Fruit fly (Drosophila melanogaster): Measurements from ENCODE around the gene CG16762.

CG16762 gene

dm6 chr3L:2486493-2486892 lies 11.1 kb upstream of the CG16762 start (continued):
- TF ChIP-seq croc (GFP tag; conservative IDR thresholded peaks at IDR 0.05) = no peak
- TF ChIP-seq CG9932 (GFP tag; IDR thresholded peaks at IDR 0.05) = no peak
- TF ChIP-seq CG8388 (GFP tag; optimal IDR thresholded peaks at IDR 0.05) = no peak
- no peak for TF ChIP-seq chm (GFP tag; IDR thresholded peaks at IDR 0.05)
- TF ChIP-seq CG12942 (GFP tag; optimal IDR thresholded peaks at IDR 0.05) = no peak
- TF ChIP-seq CG34376 (GFP tag; optimal IDR thresholded peaks at IDR 0.05) = no peak
- no peak for TF ChIP-seq CG1832 (GFP tag; optimal IDR thresholded peaks at IDR 0.05)
- no peak; the same call in 2 of the 3 replicates for TF ChIP-seq so (GFP tag; IDR thresholded peaks at IDR 0.05)
- no peak for TF ChIP-seq crp (GFP tag; optimal IDR thresholded peaks at IDR 0.05)
- TF ChIP-seq sc (optimal IDR thresholded peaks at IDR 0.05) = no peak
- TF ChIP-seq sc (GFP tag; optimal IDR thresholded peaks at IDR 0.05) = no peak
- TF ChIP-seq CG13287 (GFP tag; IDR thresholded peaks at IDR 0.05; ENCODE audit: partially characterized antibody) = no peak
- no peak for TF ChIP-seq CG9817 (tag; optimal IDR thresholded peaks at IDR 0.05)
- peak; percentile 16 for TF ChIP-seq CG15269 (tag; optimal IDR thresholded peaks at IDR 0.05)
- no peak for TF ChIP-seq CG14014 (GFP tag; IDR thresholded peaks at IDR 0.05)
- no peak for TF ChIP-seq gce (GFP tag; IDR thresholded peaks at IDR 0.05)
- TF ChIP-seq Hey (tag; optimal IDR thresholded peaks at IDR 0.05) = no peak
- no peak for TF ChIP-seq kni (GFP tag; optimal IDR thresholded peaks at IDR 0.05)
- peak; percentile 42; the same call in 1 of the 2 replicates for TF ChIP-seq Xrp1 (GFP tag; IDR thresholded peaks at IDR 0.05)
- 0 out of 2 replicates have a peak, but pooled peaks have one; percentile 21 for TF ChIP-seq sisA (GFP tag; IDR thresholded peaks at IDR 0.05)
- no peak for TF ChIP-seq fru (optimal IDR thresholded peaks at IDR 0.05)
- TF ChIP-seq D (optimal IDR thresholded peaks at IDR 0.05) = no peak
- TF ChIP-seq D (GFP tag; optimal IDR thresholded peaks at IDR 0.05) = peak; percentile 12
- TF ChIP-seq emc (GFP tag; optimal IDR thresholded peaks at IDR 0.05) = no peak
- no peak for TF ChIP-seq MBD-R2 (GFP tag; IDR thresholded peaks at IDR 0.05)
- peak; percentile 12 for TF ChIP-seq CG5245 (GFP tag; optimal IDR thresholded peaks at IDR 0.05)
- no peak for TF ChIP-seq CG17829 (tag; optimal IDR thresholded peaks at IDR 0.05)
- no peak for TF ChIP-seq HLH4C (GFP tag; IDR thresholded peaks at IDR 0.05; ENCODE audit: partially characterized antibody)
- TF ChIP-seq mld (GFP tag; IDR thresholded peaks at IDR 0.05; ENCODE audit: partially characterized antibody) = no peak
- TF ChIP-seq nerfin-2 (GFP tag; IDR thresholded peaks at IDR 0.05; ENCODE audit: partially characterized antibody) = no peak
- TF ChIP-seq Rx (GFP tag; IDR thresholded peaks at IDR 0.05) = no peak
- TF ChIP-seq CG7987 (GFP tag; optimal IDR thresholded peaks at IDR 0.05) = no peak
- no peak for TF ChIP-seq HLH54F (GFP tag; optimal IDR thresholded peaks at IDR 0.05)
- no peak for TF ChIP-seq Asciz (GFP tag; optimal IDR thresholded peaks at IDR 0.05)
- no peak for TF ChIP-seq cas (GFP tag; IDR thresholded peaks at IDR 0.05)
- TF ChIP-seq CG14441 (GFP tag; IDR thresholded peaks at IDR 0.05) = no peak
- TF ChIP-seq Hmx (GFP tag; optimal IDR thresholded peaks at IDR 0.05) = no peak
- no peak for TF ChIP-seq klu (GFP tag; IDR thresholded peaks at IDR 0.05)
- TF ChIP-seq PHDP (tag; optimal IDR thresholded peaks at IDR 0.05) = no peak
- peak; percentile 0 for TF ChIP-seq dmrt99B (tag; optimal IDR thresholded peaks at IDR 0.05)
- TF ChIP-seq Pdp1 (GFP tag; optimal IDR thresholded peaks at IDR 0.05) = no peak
- TF ChIP-seq CG18619 (GFP tag; optimal IDR thresholded peaks at IDR 0.05) = no peak
- no peak for TF ChIP-seq CG8478 (optimal IDR thresholded peaks at IDR 0.05)
- TF ChIP-seq cad (GFP tag; optimal IDR thresholded peaks at IDR 0.05) = no peak
- peak; percentile 14; the same call in 1 of the 2 replicates for TF ChIP-seq CG1024 (GFP tag; IDR thresholded peaks at IDR 0.05)
- TF ChIP-seq gt (GFP tag; IDR thresholded peaks at IDR 0.05) = no peak
- TF ChIP-seq CkIIα-i1 (GFP tag; IDR thresholded peaks at IDR 0.05) = no peak
- no peak for TF ChIP-seq Eip74EF (GFP tag; optimal IDR thresholded peaks at IDR 0.05)
- TF ChIP-seq Neu2 (GFP tag; optimal IDR thresholded peaks at IDR 0.05; ENCODE audit: borderline replicate concordance) = no peak
- TF ChIP-seq Trl (optimal IDR thresholded peaks at IDR 0.05) = no peak
- no peak for TF ChIP-seq Trl (GFP tag; optimal IDR thresholded peaks at IDR 0.05)
- no peak for TF ChIP-seq fd64A (GFP tag; optimal IDR thresholded peaks at IDR 0.05)
- no peak for TF ChIP-seq CG6683 (GFP tag; optimal IDR thresholded peaks at IDR 0.05)
